Worm (Caenorhabditis elegans): ENCODE results near the gene srg-5.

The srg-5 gene

ce11 chrIII:6213915-6214314 lies 50.4 kb downstream of the srg-5 start, which contains the start of gene C23G10.10:
Gene C23G10.10 (minus strand): TSS chrIII:6214015.
- TF ChIP-seq flt-1 (GFP tag; IDR thresholded peaks at IDR 0.05) (no peak), tab-1 (GFP tag; IDR thresholded peaks at IDR 0.05) (no peak)
